Worm (Caenorhabditis elegans) whole organism, L3 larva: ENCODE measurements around the gene T11B7.5.

ENCODE experiments used
- ceh-28 ChIP-seq: fragments of 150-350 bp; optimal IDR thresholded peaks from 2 replicates; lab custom pipeline; 2014; ENCODE audit warnings: missing biosample characterization, missing genetic modification reagents, missing genetic modification characterization
- egl-27 ChIP-seq: sonication (generic microtip); optimal IDR thresholded peaks from 4 replicates; lab custom pipeline; 2017; ENCODE audit warnings: missing biosample characterization, missing genetic modification reagents, missing genetic modification characterization
- egl-5 ChIP-seq: fragments of 150-350 bp; optimal IDR thresholded peaks from 2 replicates; lab custom pipeline; 2017; ENCODE audit warnings: missing biosample characterization, missing genetic modification reagents, missing genetic modification characterization, inconsistent platforms
- elt-2 ChIP-seq: sonication (generic microtip); optimal IDR thresholded peaks from 2 replicates; lab custom pipeline; 2016; ENCODE audit warnings: missing genetic modification reagents, mild to moderate bottlenecking, missing genetic modification characterization, missing compliant biosample characterization
- elt-3 ChIP-seq, 3 experiments: fragments of 150-350 bp in 1 of 3; sonication (generic microtip) in 2 of 3; optimal IDR thresholded peaks; 2 replicates in 2 of 3; 4 replicates in 1 of 3; lab custom pipeline; 2014 to 2017; ENCODE audit warnings: missing biosample characterization in 3 of 3, missing genetic modification characterization in 3 of 3
- eor-1 ChIP-seq, 2 experiments: fragments of 150-350 bp; optimal IDR thresholded peaks; 2 replicates each; lab custom pipeline; 2014 to 2018; ENCODE audit warnings: missing biosample characterization in 2 of 2, missing genetic modification characterization in 2 of 2
- hmg-11 ChIP-seq: sonication (generic microtip); optimal IDR thresholded peaks from 2 replicates; lab custom pipeline; 2016; ENCODE audit warnings: missing genetic modification characterization, missing compliant biosample characterization
- mdl-1 ChIP-seq: fragments of 150-350 bp; optimal IDR thresholded peaks from 2 replicates; lab custom pipeline; 2014; ENCODE audit warnings: missing biosample characterization, missing genetic modification characterization
- mml-1 ChIP-seq: fragments of 150-350 bp; sonication (generic microtip); optimal IDR thresholded peaks from 3 replicates; lab custom pipeline; 2014; ENCODE audit warnings: missing biosample characterization, missing genetic modification characterization
- nfya-1 ChIP-seq: sonication (generic microtip); optimal IDR thresholded peaks from 2 replicates; lab custom pipeline; 2017; ENCODE audit warnings: missing genetic modification characterization, mild to moderate bottlenecking, missing compliant biosample characterization, antibody characterized with exemption, moderate library complexity; ENCODE audit not compliant: insufficient read depth
- nhr-23 ChIP-seq: fragments of 150-350 bp; optimal IDR thresholded peaks from 2 replicates; lab custom pipeline; 2014; ENCODE audit warnings: missing biosample characterization, missing genetic modification reagents, missing genetic modification characterization
- nhr-28 ChIP-seq: fragments of 150-350 bp; optimal IDR thresholded peaks from 2 replicates; lab custom pipeline; 2014; ENCODE audit warnings: missing biosample characterization, missing genetic modification characterization
- nhr-43 ChIP-seq: sonication (generic microtip); optimal IDR thresholded peaks from 2 replicates; lab custom pipeline; 2016; ENCODE audit warnings: mild to moderate bottlenecking, missing genetic modification characterization, missing compliant biosample characterization; ENCODE audit not compliant: poor library complexity, severe bottlenecking
- nhr-77 ChIP-seq: fragments of 150-350 bp; optimal IDR thresholded peaks from 2 replicates; lab custom pipeline; 2014; ENCODE audit warnings: missing biosample characterization, missing genetic modification characterization
- pha-4 ChIP-seq: fragments of 150-350 bp; optimal IDR thresholded peaks from 2 replicates; lab custom pipeline; 2014; ENCODE audit warnings: missing biosample characterization, missing genetic modification reagents, missing genetic modification characterization
- pqm-1 ChIP-seq: fragments of 150-350 bp; optimal IDR thresholded peaks from 2 replicates; lab custom pipeline; 2017; ENCODE audit warnings: missing biosample characterization, missing genetic modification characterization, inconsistent platforms
- skn-1 ChIP-seq: fragments of 150-350 bp; optimal IDR thresholded peaks from 2 replicates; lab custom pipeline; 2014; ENCODE audit warnings: missing biosample characterization, missing genetic modification characterization
- unc-39 ChIP-seq: sonication (generic microtip); optimal IDR thresholded peaks from 4 replicates; lab custom pipeline; 2017; ENCODE audit warnings: missing biosample characterization, missing genetic modification characterization

T11B7.5 gene

ce11 chrIV:8816029-8816428, 39.8 kb downstream of the T11B7.5 start, which contains the start of gene grsp-2:
Gene grsp-2, plus strand, starts transcription at chrIV:8816329.
- TF ChIP-seq egl-27 (tag; lab: Kevin White, UChicago) (no peak), elt-2 (tag; lab: Kevin White, UChicago) (no peak), mml-1 (tag; lab: Kevin White, UChicago) (no peak), nhr-43 (tag; lab: Kevin White, UChicago) (no peak), egl-5 (no peak)

- TF ChIP-seq nhr-43 (tag; lab: Kevin White, UChicago), result peak; percentile 2
- peak in 1 of 3 experiments; percentile 48 for TF ChIP-seq elt-3 (tag; optimal IDR thresholded peaks at IDR 0.05; lab: Kevin White, UChicago)
- no peak for TF ChIP-seq ceh-28 (tag; lab: Kevin White, UChicago)
- no peak for TF ChIP-seq mdl-1
- no peak for TF ChIP-seq eor-1 (tag; optimal IDR thresholded peaks at IDR 0.05; lab: Kevin White, UChicago)
- peak; percentile 66 for TF ChIP-seq nhr-23 (tag; lab: Kevin White, UChicago)
Observed at ce11 chrIV:8815162-8815561, 40.7 kb downstream of the T11B7.5 start.

- no peak for TF ChIP-seq nhr-77 (tag; lab: Kevin White, UChicago)
- no peak for TF ChIP-seq nhr-28 (tag; lab: Kevin White, UChicago)
- TF ChIP-seq unc-39 (tag; lab: Kevin White, UChicago), result no peak
- no peak for TF ChIP-seq pha-4 (tag; lab: Kevin White, UChicago)
- no peak for TF ChIP-seq hmg-11
Observed at ce11 chrIV:8813614-8814013, 42.2 kb downstream of the T11B7.5 start, which contains the start of gene exc-5. Gene exc-5, minus strand, starts transcription at chrIV:8813670.

- TF ChIP-seq pha-4 (tag; lab: Kevin White, UChicago), result peak; percentile 75
- TF ChIP-seq pqm-1 (tag; lab: Kevin White, UChicago), result peak; percentile 65
- TF ChIP-seq skn-1 (tag; lab: Kevin White, UChicago), result no peak
- TF ChIP-seq nfya-1 (tag; lab: Kevin White, UChicago), result no peak
Observed at ce11 chrIV:8807327-8807726, 48.5 kb downstream of the T11B7.5 start.
